Fruit fly (Drosophila melanogaster) whole organism, wandering third instar larva: ENCODE data around the gene TwdlZ.

Source experiments
- Abd-B ChIP-seq: fragments of >200 bp; optimal IDR thresholded peaks from 2 replicates; lab custom pipeline; 2017; ENCODE audit warnings: missing biosample characterization, missing genetic modification characterization
- CG32264 ChIP-seq: fragments of 200-800 bp; sonication (Bioruptor generic); optimal IDR thresholded peaks from 2 replicates; lab custom pipeline; 2016; ENCODE audit warnings: missing biosample characterization, missing genetic modification characterization
- CG9705 ChIP-seq: fragments of 200-800 bp; sonication (Bioruptor generic); optimal IDR thresholded peaks from 2 replicates; lab custom pipeline; 2018; ENCODE audit warnings: missing biosample characterization, mild to moderate bottlenecking, missing genetic modification characterization
- Dfd ChIP-seq: fragments of >200 bp; optimal IDR thresholded peaks from 2 replicates; lab custom pipeline; 2017; ENCODE audit warnings: missing biosample characterization, missing genetic modification characterization
- Dif ChIP-seq: fragments of 200-275, 200-300 bp; sonication (Bioruptor generic); optimal IDR thresholded peaks from 2 replicates; lab custom pipeline; 2018; ENCODE audit warnings: missing biosample characterization, missing genetic modification characterization; ENCODE audit not compliant: partially characterized antibody
- GATAd ChIP-seq: sonication (Bioruptor generic); optimal IDR thresholded peaks from 2 replicates; lab custom pipeline; 2016; ENCODE audit warnings: missing biosample characterization, missing genetic modification characterization
- HLH106 ChIP-seq: fragments of 200-800 bp; optimal IDR thresholded peaks from 3 replicates; lab custom pipeline; 2019; ENCODE audit warnings: missing biosample characterization, mild to moderate bottlenecking, missing genetic modification characterization, moderate library complexity
- Hnf4 ChIP-seq: fragments of 200-800 bp; sonication (Bioruptor generic); optimal IDR thresholded peaks from 2 replicates; lab custom pipeline; 2016; ENCODE audit warnings: missing biosample characterization, mild to moderate bottlenecking, missing genetic modification characterization
- Hr78 ChIP-seq: fragments of >200 bp; optimal IDR thresholded peaks from 2 replicates; lab custom pipeline; 2017; ENCODE audit warnings: missing biosample characterization, missing genetic modification characterization
- Hr83 ChIP-seq: fragments of 200-300 bp; sonication (Bioruptor generic); optimal IDR thresholded peaks from 2 replicates; lab custom pipeline; 2016; ENCODE audit warnings: missing biosample characterization, mild to moderate bottlenecking, missing genetic modification characterization, moderate library complexity; ENCODE audit not compliant: poor library complexity, severe bottlenecking
- Jra ChIP-seq: sonication (Bioruptor generic); optimal IDR thresholded peaks from 2 replicates; lab custom pipeline; 2016; ENCODE audit warnings: missing biosample characterization, missing genetic modification characterization
- Mio ChIP-seq: sonication (Bioruptor generic); optimal IDR thresholded peaks from 2 replicates; lab custom pipeline; 2016; ENCODE audit warnings: missing biosample characterization, missing genetic modification characterization
- N ChIP-seq: fragments of >200 bp; optimal IDR thresholded peaks from 2 replicates; lab custom pipeline; 2018; ENCODE audit warnings: missing biosample characterization, missing external identifiers, missing genetic modification characterization
- Sp1 ChIP-seq: fragments of 200-800 bp; sonication (Bioruptor generic); optimal IDR thresholded peaks from 3 replicates; lab custom pipeline; 2019; ENCODE audit warnings: missing biosample characterization, mild to moderate bottlenecking, missing genetic modification characterization, moderate library complexity
- Vsx2 ChIP-seq: fragments of 200-300, 225-300 bp; sonication (Bioruptor generic); optimal IDR thresholded peaks from 2 replicates; lab custom pipeline; 2018; ENCODE audit warnings: missing biosample characterization, missing genetic modification characterization; ENCODE audit not compliant: partially characterized antibody
- br ChIP-seq: fragments of 200-800 bp; sonication (Bioruptor generic); optimal IDR thresholded peaks from 2 replicates; lab custom pipeline; 2016; ENCODE audit warnings: missing biosample characterization, missing genetic modification characterization
- brk ChIP-seq: fragments of 200-800 bp; sonication (Bioruptor generic); optimal IDR thresholded peaks from 2 replicates; lab custom pipeline; 2016; ENCODE audit warnings: missing biosample characterization, mild to moderate bottlenecking, missing genetic modification characterization
- dl ChIP-seq, 2 experiments: fragments of 175-275, 200-275 bp in 1 of 2; fragments of 200-275 bp in 1 of 2; sonication (Bioruptor generic); optimal IDR thresholded peaks; lab custom pipeline; 2018; ENCODE audit warnings: mild to moderate bottlenecking in 2 of 2, missing biosample characterization in 2 of 2, missing genetic modification characterization in 2 of 2, moderate library complexity in 2 of 2; ENCODE audit not compliant: partially characterized antibody in 2 of 2, insufficient read depth in 1 of 2
- dmrt93B ChIP-seq: fragments of 200-800 bp; sonication (Bioruptor generic); optimal IDR thresholded peaks from 2 replicates; lab custom pipeline; 2018; ENCODE audit warnings: missing biosample characterization, mild to moderate bottlenecking, missing genetic modification characterization
- dsf ChIP-seq: sonication (Bioruptor generic); optimal IDR thresholded peaks from 2 replicates; lab custom pipeline; 2016; ENCODE audit warnings: missing biosample characterization, missing genetic modification characterization, borderline replicate concordance
- fru ChIP-seq: fragments of 200-800 bp; sonication (Bioruptor generic); optimal IDR thresholded peaks from 3 replicates; lab custom pipeline; 2016; ENCODE audit warnings: missing biosample characterization, mild to moderate bottlenecking, missing genetic modification characterization
- lola ChIP-seq: fragments of >200 bp; optimal IDR thresholded peaks from 2 replicates; lab custom pipeline; 2017; ENCODE audit warnings: missing biosample characterization, missing genetic modification characterization
- pan ChIP-seq: fragments of >200 bp; optimal IDR thresholded peaks from 2 replicates; lab custom pipeline; 2017
- psq ChIP-seq: fragments of 200-800 bp; sonication (Bioruptor generic); optimal IDR thresholded peaks from 3 replicates; lab custom pipeline; 2017; ENCODE audit warnings: missing biosample characterization, mild to moderate bottlenecking, missing genetic modification characterization, moderate library complexity
- rgr ChIP-seq: fragments of 200-800 bp; sonication (Bioruptor generic); optimal IDR thresholded peaks from 3 replicates; lab custom pipeline; 2016; ENCODE audit warnings: missing biosample characterization, mild to moderate bottlenecking, missing genetic modification characterization
- sage ChIP-seq: fragments of 200-800 bp; sonication (Bioruptor generic); optimal IDR thresholded peaks from 2 replicates; lab custom pipeline; 2016; ENCODE audit warnings: missing biosample characterization, mild to moderate bottlenecking, missing genetic modification characterization
- sv ChIP-seq: fragments of 200-800 bp; sonication (Bioruptor generic); optimal IDR thresholded peaks from 3 replicates; lab custom pipeline; 2016; ENCODE audit warnings: missing biosample characterization, missing genetic modification characterization
- tai ChIP-seq: sonication (Bioruptor generic); optimal IDR thresholded peaks from 2 replicates; lab custom pipeline; 2016; ENCODE audit warnings: missing biosample characterization, missing genetic modification characterization
- usp ChIP-seq: fragments of >200 bp; optimal IDR thresholded peaks from 2 replicates; lab custom pipeline; 2017; ENCODE audit warnings: missing biosample characterization, missing genetic modification characterization
- woc ChIP-seq: sonication (Bioruptor generic); optimal IDR thresholded peaks from 2 replicates; lab custom pipeline; 2016; ENCODE audit warnings: missing biosample characterization, mild to moderate bottlenecking, missing genetic modification characterization

TwdlZ gene

DNA sequence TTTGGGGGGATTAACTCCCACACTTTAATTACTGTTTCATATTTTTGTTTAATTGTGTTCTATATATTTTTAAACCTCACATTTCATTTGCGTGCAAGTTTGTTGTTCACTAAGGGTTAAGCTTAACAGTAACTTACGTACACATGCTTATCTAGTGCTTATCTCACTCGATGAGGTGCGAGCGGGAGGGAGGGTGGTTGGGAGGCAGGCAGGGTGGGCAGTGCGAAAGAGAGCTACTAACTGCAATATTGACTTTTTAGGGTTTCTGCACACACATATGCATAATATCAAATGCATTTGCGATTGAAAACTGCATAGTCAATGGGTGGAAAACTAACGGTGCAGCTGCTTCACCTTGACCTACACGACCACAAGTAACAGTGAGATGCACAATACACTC, 43.5 kb upstream of the TwdlZ start:
- no peak for TF ChIP-seq usp (GFP tag; lab: Kevin White, UChicago)
- TF ChIP-seq fru (GFP tag; lab: Kevin White, UChicago) = peak; percentile 23

DNA sequence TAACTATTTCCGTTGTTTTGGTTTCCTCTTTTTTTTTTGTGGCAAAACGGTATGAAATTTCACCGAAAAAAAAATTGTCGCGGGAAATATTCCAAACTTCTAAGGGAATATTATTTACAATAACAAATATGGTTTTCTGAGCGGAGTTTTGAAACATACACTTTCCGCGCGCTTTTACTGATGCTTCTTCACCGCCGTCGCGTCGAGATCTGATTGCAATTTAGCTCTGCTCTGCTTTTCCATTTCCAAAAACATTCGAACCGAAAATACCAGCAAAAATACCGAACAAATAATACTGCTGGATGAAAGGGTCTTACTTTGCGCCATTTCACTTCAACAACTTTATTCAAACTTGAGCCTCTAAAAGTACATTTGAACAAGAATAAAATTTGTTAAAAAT, 43.0 kb upstream of the TwdlZ start, which contains the start of gene Septin4:
Gene Septin4, minus strand, starts transcription at position 215 of the 400 bp plus-strand sequence.
- TF ChIP-seq Mio (GFP tag; lab: Kevin White, UChicago) (no peak), dl (GFP tag; optimal IDR thresholded peaks at IDR 0.05; lab: Kevin White, UChicago; ENCODE audit: insufficient read depth in 1 of 2, partially characterized antibody in 2 of 2) (no peak), GATAd (no peak), Vsx2 (GFP tag; lab: Kevin White, UChicago) (no peak), psq (GFP tag; lab: Kevin White, UChicago) (no peak)

DNA sequence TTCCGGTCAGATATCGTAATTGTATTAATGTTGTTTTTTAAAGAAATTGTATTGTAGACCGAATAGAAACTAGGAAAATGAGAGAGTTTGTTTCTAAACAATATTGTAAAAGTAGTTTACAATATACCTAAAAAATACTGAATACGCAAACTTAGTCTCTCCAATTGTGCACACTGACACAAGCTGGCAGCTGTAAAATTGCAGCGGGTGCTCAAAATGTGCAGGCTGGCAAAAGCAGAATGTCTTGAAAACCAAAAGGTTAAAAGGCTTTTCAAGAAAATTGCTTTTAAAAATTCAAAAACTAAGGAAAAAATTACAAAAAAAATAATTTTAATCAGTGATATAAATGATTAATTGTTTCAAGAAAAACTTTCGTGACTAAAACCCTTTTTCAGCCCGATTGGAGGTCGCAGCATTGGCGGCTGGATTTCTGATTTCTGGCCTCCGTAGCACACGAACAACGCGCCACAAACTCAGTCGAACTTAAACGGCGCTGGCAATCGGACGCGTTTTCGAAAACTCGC, 42.3 kb upstream of the TwdlZ start, which contains the start of gene CG4678:
Gene CG4678, plus strand, starts transcription at position 474 of the 524 bp plus-strand sequence.
- TF ChIP-seq Hnf4 (GFP tag; lab: Kevin White, UChicago) = no peak
- peak; percentile 66 for TF ChIP-seq Vsx2 (GFP tag; lab: Kevin White, UChicago)
- no peak for TF ChIP-seq Abd-B (GFP tag; lab: Kevin White, UChicago)
- peak; percentile 53 to 80 for TF ChIP-seq dl (GFP tag; optimal IDR thresholded peaks at IDR 0.05; lab: Kevin White, UChicago; ENCODE audit: insufficient read depth in 1 of 2, partially characterized antibody in 2 of 2)
- TF ChIP-seq lola (GFP tag; lab: Kevin White, UChicago) = no peak
- no peak for TF ChIP-seq rgr
- TF ChIP-seq Dif (GFP tag; lab: Kevin White, UChicago) = peak; percentile 96
- no peak for TF ChIP-seq sv

dm6 chrX:16696614-16697519, 41.1 kb upstream of the TwdlZ start:
- no peak for TF ChIP-seq CG32264 (GFP tag; lab: Kevin White, UChicago)
- TF ChIP-seq sage (GFP tag; lab: Kevin White, UChicago) = no peak
- no peak for TF ChIP-seq usp (GFP tag; lab: Kevin White, UChicago)
- no peak for TF ChIP-seq woc (GFP tag; lab: Kevin White, UChicago)
- TF ChIP-seq fru (GFP tag; lab: Kevin White, UChicago) = no peak
- TF ChIP-seq Vsx2 (GFP tag; lab: Kevin White, UChicago) = no peak
- TF ChIP-seq sv = no peak
- TF ChIP-seq N (GFP tag; lab: Kevin White, UChicago) = no peak
- TF ChIP-seq Sp1 (GFP tag; lab: Kevin White, UChicago) = no peak
- no peak for TF ChIP-seq Abd-B (GFP tag; lab: Kevin White, UChicago)
- no peak for TF ChIP-seq rgr
- no peak for TF ChIP-seq CG9705 (GFP tag; lab: Kevin White, UChicago)
- TF ChIP-seq Dif (GFP tag; lab: Kevin White, UChicago) = no peak
- TF ChIP-seq tai (GFP tag; lab: Kevin White, UChicago) = no peak
- no peak for TF ChIP-seq Hr78 (GFP tag; lab: Kevin White, UChicago)
- TF ChIP-seq dsf (GFP tag; lab: Kevin White, UChicago) = no peak

dm6 chrX:16697882-16698571, 40.0 kb upstream of the TwdlZ start:
- no peak for TF ChIP-seq psq (GFP tag; lab: Kevin White, UChicago)
- no peak for TF ChIP-seq Hnf4 (GFP tag; lab: Kevin White, UChicago)
- TF ChIP-seq sv = no peak
- TF ChIP-seq dmrt93B (GFP tag; lab: Kevin White, UChicago) = no peak
- TF ChIP-seq Hr83 (GFP tag; lab: Kevin White, UChicago) = no peak

DNA sequence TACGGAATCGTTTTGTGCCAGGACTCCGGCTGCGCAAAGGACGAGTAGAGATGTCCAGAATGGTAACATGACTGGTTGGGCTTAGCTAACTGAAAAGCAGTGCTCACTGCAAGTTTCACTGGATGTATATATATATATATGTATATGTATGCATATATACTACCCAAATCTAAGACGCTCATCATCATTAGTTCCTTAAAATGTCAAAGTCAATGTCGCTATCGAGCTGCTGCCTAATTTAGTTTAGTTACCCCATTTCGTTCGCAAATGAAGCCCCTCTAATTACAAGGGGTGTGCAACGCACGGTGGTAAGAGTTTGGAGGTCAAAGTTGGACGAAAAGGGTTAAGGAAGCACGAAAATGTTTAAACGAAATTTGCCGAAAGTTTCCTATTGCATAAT, 37.9 kb upstream of the TwdlZ start, which contains the start of gene CG9676:
Gene CG9676, minus strand, starts transcription at position 101 of the 400 bp plus-strand sequence.
- TF ChIP-seq CG9705 (GFP tag; lab: Kevin White, UChicago) (no peak), Dif (GFP tag; lab: Kevin White, UChicago) (no peak), Hnf4 (GFP tag; lab: Kevin White, UChicago) (no peak), pan (lab: Kevin White, UChicago) (no peak), Dfd (GFP tag; lab: Kevin White, UChicago) (no peak), Jra (GFP tag; lab: Kevin White, UChicago) (no peak), lola (GFP tag; lab: Kevin White, UChicago) (no peak), br (GFP tag; lab: Kevin White, UChicago) (no peak), brk (no peak), sage (GFP tag; lab: Kevin White, UChicago) (no peak), HLH106 (no peak), dsf (GFP tag; lab: Kevin White, UChicago) (no peak)
